Worm (Caenorhabditis elegans) whole organism, L1 larva: ENCODE data around the gene sphr-1.

Source experiments
- Y116A8C.19 ChIP-seq: sonication (generic microtip); optimal IDR thresholded peaks from 2 replicates; lab custom pipeline; 2016; ENCODE audit warnings: missing compliant biosample characterization, missing genetic modification characterization, borderline replicate concordance
- aly-2 ChIP-seq: fragments of 150-350 bp; optimal IDR thresholded peaks from 2 replicates; lab custom pipeline; 2014; ENCODE audit warnings: missing biosample characterization, missing genetic modification characterization
- ama-1 ChIP-seq: fragments of 150-350 bp; optimal IDR thresholded peaks from 2 replicates; lab custom pipeline; 2014
- blmp-1 ChIP-seq: fragments of 150-350 bp; optimal IDR thresholded peaks from 2 replicates; lab custom pipeline; 2014; ENCODE audit warnings: missing biosample characterization, missing genetic modification characterization
- ceh-90 ChIP-seq: sonication (generic microtip); optimal IDR thresholded peaks from 2 replicates; lab custom pipeline; 2016; ENCODE audit warnings: missing genetic modification characterization, missing compliant biosample characterization
- dpl-1 ChIP-seq, 3 experiments: fragments of 150-350 bp in 2 of 3; sonication (generic microtip) in 1 of 3; optimal IDR thresholded peaks; 2 replicates each; lab custom pipeline; 2014 to 2017; ENCODE audit warnings: missing biosample characterization in 3 of 3, missing genetic modification characterization in 3 of 3, missing genetic modification reagents in 3 of 3
- efl-1 ChIP-seq, 4 experiments: fragments of 150-350 bp; optimal IDR thresholded peaks in 3 of 4; peaks in 1 of 4; 1 replicate in 1 of 4; 2 replicates in 3 of 4; lab custom pipeline; 2014; ENCODE audit warnings: missing biosample characterization in 2 of 4, missing genetic modification characterization in 2 of 4, missing genetic modification reagents in 2 of 4
- efl-3 ChIP-seq: fragments of 200-800 bp; sonication (Bioruptor generic); optimal IDR thresholded peaks from 2 replicates; lab custom pipeline; 2018; ENCODE audit warnings: mild to moderate bottlenecking, missing genetic modification characterization, missing compliant biosample characterization
- elt-2 ChIP-seq: sonication (generic microtip); optimal IDR thresholded peaks from 2 replicates; lab custom pipeline; 2016; ENCODE audit warnings: missing genetic modification characterization, mild to moderate bottlenecking, inconsistent platforms, missing compliant biosample characterization, missing genetic modification reagents
- elt-3 ChIP-seq, 6 experiments: fragments of 150-350 bp in 1 of 6; sonication (generic microtip); optimal IDR thresholded peaks; 2 replicates each; lab custom pipeline; 2017 to 2018; ENCODE audit warnings: missing biosample characterization in 6 of 6, missing genetic modification characterization in 6 of 6, inconsistent platforms in 1 of 6
- fkh-4 ChIP-seq: sonication (generic microtip); optimal IDR thresholded peaks from 2 replicates; lab custom pipeline; 2016; ENCODE audit warnings: missing compliant biosample characterization, missing genetic modification characterization, borderline replicate concordance
- fkh-8 ChIP-seq: sonication (generic microtip); optimal IDR thresholded peaks from 2 replicates; lab custom pipeline; 2016; ENCODE audit warnings: mild to moderate bottlenecking, missing genetic modification characterization, missing compliant biosample characterization
- hlh-4 ChIP-seq: sonication (generic microtip); optimal IDR thresholded peaks from 2 replicates; lab custom pipeline; 2016; ENCODE audit warnings: mild to moderate bottlenecking, missing genetic modification characterization, missing compliant biosample characterization
- isw-1 ChIP-seq: fragments of 200-800 bp; sonication (Bioruptor generic); IDR thresholded peaks from 2 replicates; pipeline ENCODE4 v1.3.6; 2022; ENCODE audit warnings: missing genetic modification characterization, missing compliant biosample characterization
- lin-13 ChIP-seq: fragments of 150-350 bp; optimal IDR thresholded peaks from 2 replicates; lab custom pipeline; 2014; ENCODE audit warnings: missing biosample characterization, missing genetic modification reagents, missing genetic modification characterization
- lin-14 ChIP-seq: fragments of 200-800 bp; sonication (Bioruptor generic); optimal IDR thresholded peaks from 2 replicates; lab custom pipeline; 2018; ENCODE audit warnings: mild to moderate bottlenecking, missing genetic modification characterization, moderate library complexity, missing compliant biosample characterization
- lin-15B ChIP-seq: fragments of 150-350 bp; sonication (generic microtip); optimal IDR thresholded peaks from 3 replicates; lab custom pipeline; 2014; ENCODE audit warnings: missing biosample characterization, missing genetic modification characterization
- lsy-2 ChIP-seq, 2 experiments: fragments of 150-350 bp; optimal IDR thresholded peaks; 2 replicates each; lab custom pipeline; 2014; ENCODE audit warnings: missing biosample characterization in 2 of 2, missing genetic modification characterization in 2 of 2
- mab-9 ChIP-seq: fragments of 200-800 bp; sonication (Bioruptor generic); IDR thresholded peaks from 2 replicates; pipeline ENCODE4 v1.3.6; 2022; ENCODE audit warnings: missing genetic modification reagents, missing genetic modification characterization, missing compliant biosample characterization
- nhr-11 ChIP-seq: fragments of 150-350 bp; optimal IDR thresholded peaks from 2 replicates; lab custom pipeline; 2014; ENCODE audit warnings: missing biosample characterization, missing genetic modification characterization
- nhr-12 ChIP-seq: sonication (generic microtip); optimal IDR thresholded peaks from 2 replicates; lab custom pipeline; 2017; ENCODE audit warnings: missing biosample characterization, missing genetic modification characterization
- nhr-19 ChIP-seq: fragments of 200-800 bp; sonication (Bioruptor generic); conservative IDR thresholded peaks from 2 replicates; pipeline ENCODE4 v1.3.6; 2022; ENCODE audit warnings: missing genetic modification characterization, missing compliant biosample characterization
- nhr-20 ChIP-seq: sonication (generic microtip); optimal IDR thresholded peaks from 2 replicates; lab custom pipeline; 2016; ENCODE audit warnings: mild to moderate bottlenecking, missing genetic modification characterization, missing compliant biosample characterization
- nhr-47 ChIP-seq: sonication (generic microtip); optimal IDR thresholded peaks from 2 replicates; lab custom pipeline; 2016; ENCODE audit warnings: mild to moderate bottlenecking, missing genetic modification characterization, moderate library complexity, missing compliant biosample characterization
- nhr-71 ChIP-seq: sonication (generic microtip); optimal IDR thresholded peaks from 2 replicates; lab custom pipeline; 2016; ENCODE audit warnings: mild to moderate bottlenecking, missing genetic modification characterization, moderate library complexity, missing compliant biosample characterization
- nhr-85 ChIP-seq: sonication (generic microtip); peaks from one replicate; lab custom pipeline; 2016; ENCODE audit warnings: missing genetic modification characterization, inconsistent platforms, missing compliant biosample characterization
- pax-3 ChIP-seq: fragments of 200-800 bp; sonication (Bioruptor generic); optimal IDR thresholded peaks from 2 replicates; lab custom pipeline; 2018; ENCODE audit warnings: mild to moderate bottlenecking, missing genetic modification characterization, moderate library complexity, missing compliant biosample characterization
- pqm-1 ChIP-seq: sonication (generic microtip); optimal IDR thresholded peaks from 3 replicates; lab custom pipeline; 2017; ENCODE audit warnings: missing biosample characterization, missing genetic modification characterization
- rnt-1 ChIP-seq: sonication (generic microtip); optimal IDR thresholded peaks from 2 replicates; lab custom pipeline; 2016; ENCODE audit warnings: mild to moderate bottlenecking, missing genetic modification characterization, moderate library complexity, missing compliant biosample characterization
- skn-1 ChIP-seq: fragments of 150-350 bp; optimal IDR thresholded peaks from 2 replicates; lab custom pipeline; 2014; ENCODE audit warnings: missing biosample characterization, missing genetic modification characterization
- sptf-1 ChIP-seq: fragments of 150-350 bp; optimal IDR thresholded peaks from 2 replicates; lab custom pipeline; 2014; ENCODE audit warnings: missing biosample characterization, missing genetic modification characterization
- swsn-7 ChIP-seq: sonication (generic microtip); optimal IDR thresholded peaks from 2 replicates; lab custom pipeline; 2016; ENCODE audit warnings: missing genetic modification characterization, missing compliant biosample characterization
- vab-15 ChIP-seq: sonication (generic microtip); optimal IDR thresholded peaks from 2 replicates; lab custom pipeline; 2017; ENCODE audit warnings: missing genotype, mild to moderate bottlenecking, missing genetic modification characterization, missing compliant biosample characterization
- xbp-1 ChIP-seq: sonication (generic microtip); optimal IDR thresholded peaks from 2 replicates; lab custom pipeline; 2016; ENCODE audit warnings: missing genetic modification characterization, missing compliant biosample characterization
- ztf-11 ChIP-seq, 2 experiments: sonication (generic microtip); optimal IDR thresholded peaks; 2 replicates each; lab custom pipeline; 2016 to 2017; ENCODE audit warnings: missing genetic modification characterization in 2 of 2, missing biosample characterization in 1 of 2, missing compliant biosample characterization in 1 of 2
- ztf-4 ChIP-seq: fragments of 150-350 bp; optimal IDR thresholded peaks from 2 replicates; lab custom pipeline; 2014; ENCODE audit warnings: missing biosample characterization, missing genetic modification characterization

Gene sphr-1

DNA sequence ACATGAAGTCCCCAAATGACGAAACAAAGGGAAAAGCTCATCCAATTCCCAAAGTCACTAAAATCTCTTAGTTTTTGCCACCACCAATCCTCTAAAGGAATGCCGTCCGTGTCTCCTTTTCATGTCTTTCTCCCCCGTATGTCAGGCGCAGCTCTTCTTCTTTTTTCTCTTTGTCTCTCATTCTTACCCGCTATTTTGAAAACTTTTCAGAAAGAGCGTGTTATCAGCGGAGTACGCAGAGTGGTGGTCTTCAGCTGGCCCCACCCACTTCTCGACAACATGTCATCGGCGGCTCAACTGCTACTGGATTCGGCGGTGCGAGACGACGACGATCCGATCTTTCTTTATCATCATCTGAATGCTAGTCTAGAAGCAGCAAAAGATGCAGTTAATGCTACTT lies at the start of gene sphr-1:
Gene sphr-1 (plus strand): TSS at position 205 of the 400 bp plus-strand sequence.
- TF ChIP-seq nhr-19 (GFP tag; lab: Robert Waterston, UW) = no peak
- TF ChIP-seq ztf-11 (tag; optimal IDR thresholded peaks at IDR 0.05; lab: Kevin White, UChicago) = no peak
- no peak for TF ChIP-seq lin-15B (tag; lab: Kevin White, UChicago)
- TF ChIP-seq skn-1 (tag; lab: Kevin White, UChicago) = no peak
- no peak for TF ChIP-seq rnt-1
- no peak for TF ChIP-seq Y116A8C.19
- TF ChIP-seq pqm-1 (tag; lab: Kevin White, UChicago) = no peak
- no peak for TF ChIP-seq sptf-1 (tag; lab: Kevin White, UChicago)
- no peak for TF ChIP-seq pax-3 (tag; lab: Kevin White, UChicago)
- no peak for TF ChIP-seq aly-2 (tag; lab: Kevin White, UChicago)
- TF ChIP-seq nhr-71 (tag; lab: Kevin White, UChicago) = peak; percentile 15
- no peak for TF ChIP-seq dpl-1 (GFP tag; optimal IDR thresholded peaks at IDR 0.05; lab: Kevin White, UChicago)
- TF ChIP-seq nhr-47 (tag; lab: Kevin White, UChicago) = no peak
- no peak for TF ChIP-seq fkh-8 (tag; lab: Kevin White, UChicago)
- TF ChIP-seq efl-3 (GFP tag; lab: Kevin White, UChicago) = no peak
- peak; percentile 1 to 55 for TF ChIP-seq efl-1 (optimal IDR thresholded peaks at IDR 0.05; lab: Kevin White, UChicago)
- no peak for TF ChIP-seq efl-1 (GFP tag; optimal IDR thresholded peaks at IDR 0.05 in 1 of 2; lab: Kevin White, UChicago)
- TF ChIP-seq lsy-2 (tag; optimal IDR thresholded peaks at IDR 0.05; lab: Kevin White, UChicago) = no peak
- no peak for TF ChIP-seq isw-1 (GFP tag; lab: Robert Waterston, UW)
- TF ChIP-seq nhr-12 (tag; lab: Kevin White, UChicago) = no peak
- no peak for TF ChIP-seq swsn-7
- TF ChIP-seq xbp-1 (tag; lab: Kevin White, UChicago) = no peak
- TF ChIP-seq ceh-90 (tag; lab: Kevin White, UChicago) = no peak
- TF ChIP-seq lin-14 (GFP tag; lab: Kevin White, UChicago) = peak; percentile 61
- TF ChIP-seq vab-15 (tag; lab: Kevin White, UChicago) = no peak
- no peak for TF ChIP-seq ama-1 (lab: Kevin White, UChicago)
- no peak for TF ChIP-seq nhr-11 (tag; lab: Kevin White, UChicago)

DNA sequence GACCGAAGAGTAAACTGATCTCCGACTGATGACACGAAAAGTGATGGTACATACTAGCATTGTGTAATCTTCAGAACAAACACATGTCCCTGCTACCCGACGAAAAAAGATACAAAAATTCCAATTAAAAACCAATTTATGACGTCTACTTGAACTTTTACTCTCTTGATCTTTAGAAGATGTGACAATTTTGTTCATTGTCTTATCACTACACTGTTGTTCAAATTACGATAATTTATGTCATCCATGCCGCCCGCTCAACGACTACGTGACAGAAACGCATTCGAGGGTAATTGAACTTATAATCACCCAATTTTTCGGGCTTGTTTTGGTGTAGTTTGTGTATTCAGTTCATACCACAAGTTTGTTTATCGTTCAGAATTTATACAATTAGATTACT lies 47.5 kb upstream of the sphr-1 start:
- TF ChIP-seq hlh-4 (no peak), ama-1 (lab: Kevin White, UChicago) (no peak), efl-1 (optimal IDR thresholded peaks at IDR 0.05; lab: Kevin White, UChicago) (no peak), efl-1 (GFP tag; optimal IDR thresholded peaks at IDR 0.05 in 1 of 2; lab: Kevin White, UChicago) (peak in 1 of 2 experiments; percentile 73), elt-3 (tag; optimal IDR thresholded peaks at IDR 0.05; lab: Kevin White, UChicago) (peak in 2 of 6 experiments; percentile 15 to 53), blmp-1 (tag; lab: Kevin White, UChicago) (peak; percentile 60), nhr-20 (tag; lab: Kevin White, UChicago) (peak; percentile 74), ztf-4 (no peak), nhr-85 (tag; lab: Kevin White, UChicago) (peak; percentile 27), nhr-71 (tag; lab: Kevin White, UChicago) (peak; percentile 14), lin-14 (GFP tag; lab: Kevin White, UChicago) (peak; percentile 19), fkh-4 (tag; lab: Kevin White, UChicago) (no peak), lin-13 (no peak)

DNA sequence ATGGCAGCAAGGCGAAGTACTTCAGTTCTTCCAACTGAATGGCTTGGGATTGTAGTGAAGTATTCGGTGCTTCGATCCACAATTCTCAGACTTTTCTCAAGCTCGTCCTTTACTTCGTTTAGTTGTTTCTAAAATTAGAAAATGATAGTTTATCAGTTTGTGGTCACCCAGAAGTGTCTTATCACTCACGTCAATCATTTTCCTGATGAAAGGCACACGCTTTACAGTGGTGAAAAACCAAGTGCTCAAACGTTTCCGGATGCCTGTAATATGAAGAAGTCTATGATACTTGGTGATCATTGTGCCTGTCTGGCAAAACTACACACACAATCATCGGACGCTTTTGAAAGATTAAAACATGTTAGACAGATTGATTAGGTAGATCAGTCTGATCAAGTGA lies 45.2 kb upstream of the sphr-1 start:
- no peak for TF ChIP-seq efl-1 (optimal IDR thresholded peaks at IDR 0.05; lab: Kevin White, UChicago)
- TF ChIP-seq efl-1 (GFP tag; optimal IDR thresholded peaks at IDR 0.05 in 1 of 2; lab: Kevin White, UChicago) = peak in 1 of 2 experiments; percentile 70
- TF ChIP-seq mab-9 = no peak
- peak; percentile 23 for TF ChIP-seq nhr-85 (tag; lab: Kevin White, UChicago)
- peak; percentile 90 for TF ChIP-seq elt-2 (tag; lab: Kevin White, UChicago)
- TF ChIP-seq, all 84 proteins: peak for 3
